Worm (Caenorhabditis elegans) whole organism, L4/young adult: ENCODE data around the gene nhr-263.

Source experiments
- W03F9.2 ChIP-seq: fragments of 150-350 bp; optimal IDR thresholded peaks from 2 replicates; lab custom pipeline; 2014; ENCODE audit warnings: missing biosample characterization, missing genetic modification characterization
- dao-5 ChIP-seq: sonication (generic microtip); optimal IDR thresholded peaks from 2 replicates; lab custom pipeline; 2016; ENCODE audit warnings: missing genotype, missing genetic modification characterization, moderate library complexity, missing compliant biosample characterization
- him-1 ChIP-seq: sonication (generic microtip); optimal IDR thresholded peaks from 2 replicates; lab custom pipeline; 2016; ENCODE audit warnings: missing genotype, missing genetic modification reagents, missing genetic modification characterization, missing compliant biosample characterization

- TF ChIP-seq W03F9.2 (tag; lab: Kevin White, UChicago) (no peak), dao-5 (tag; lab: Kevin White, UChicago) (no peak), him-1 (tag; lab: Kevin White, UChicago) (no peak)
These were observed 46.6 kb downstream of the nhr-263 start, which contains the start of gene F07G11.4 for ce11 chrV:7295270-7295669.
